Worm (Caenorhabditis elegans) whole organism, early embryonic: ENCODE measurements around the gene F43C11.8.
"Not testable (repeated sequence)": the region's sequence is repeated elsewhere in the genome, so short reads cannot be mapped to it uniquely, and the experiment has no call there.

Source experiments
- B0310.2 ChIP-seq: sonication (generic microtip); optimal IDR thresholded peaks from 2 replicates; lab custom pipeline; 2016; ENCODE audit warnings: mild to moderate bottlenecking, missing genetic modification characterization, missing compliant biosample characterization
- F13C5.2 ChIP-seq: sonication (generic microtip); optimal IDR thresholded peaks from 2 replicates; lab custom pipeline; 2017; ENCODE audit warnings: mild to moderate bottlenecking, missing genetic modification characterization, inconsistent platforms, missing compliant biosample characterization
- aly-1 ChIP-seq: sonication (generic microtip); optimal IDR thresholded peaks from 2 replicates; lab custom pipeline; 2016; ENCODE audit warnings: missing genetic modification characterization, missing compliant biosample characterization
- ama-1 ChIP-seq: fragments of 150-350 bp; optimal IDR thresholded peaks from 2 replicates; lab custom pipeline; 2014
- ceh-13 ChIP-seq: fragments of 200-800 bp; sonication (Bioruptor generic); optimal IDR thresholded peaks from 2 replicates; lab custom pipeline; 2018; ENCODE audit warnings: mild to moderate bottlenecking, missing genetic modification characterization, missing compliant biosample characterization
- ceh-36 ChIP-seq: sonication (generic microtip); optimal IDR thresholded peaks from 2 replicates; lab custom pipeline; 2016; ENCODE audit warnings: missing genetic modification characterization, inconsistent platforms, missing compliant biosample characterization
- ets-7 ChIP-seq: sonication (generic microtip); optimal IDR thresholded peaks from 2 replicates; lab custom pipeline; 2016; ENCODE audit warnings: missing genotype, missing genetic modification characterization, missing compliant biosample characterization
- flt-1 ChIP-seq: fragments of 200-800 bp; sonication (Bioruptor generic); IDR thresholded peaks from 2 replicates; pipeline ENCODE4 v1.3.6; 2022; ENCODE audit warnings: missing genetic modification characterization, missing compliant biosample characterization
- hmbx-1 ChIP-seq: sonication (generic microtip); optimal IDR thresholded peaks from 2 replicates; lab custom pipeline; 2016; ENCODE audit warnings: mild to moderate bottlenecking, missing genetic modification characterization, missing compliant biosample characterization
- hmg-4 ChIP-seq: fragments of 200-800 bp; sonication (Bioruptor generic); optimal IDR thresholded peaks from 2 replicates; lab custom pipeline; 2018; ENCODE audit warnings: mild to moderate bottlenecking, missing genetic modification characterization, missing compliant biosample characterization
- hnd-1 ChIP-seq: sonication (generic microtip); optimal IDR thresholded peaks from 2 replicates; lab custom pipeline; 2016; ENCODE audit warnings: missing genetic modification characterization, missing compliant biosample characterization
- pes-1 ChIP-seq: fragments of 200-800 bp; sonication (Bioruptor generic); IDR thresholded peaks from 2 replicates; pipeline ENCODE4 v1.3.6; 2022; ENCODE audit warnings: missing genetic modification reagents, missing genetic modification characterization, missing compliant biosample characterization
- scrt-1 ChIP-seq: fragments of 200-800 bp; sonication (Bioruptor generic); IDR thresholded peaks from 2 replicates; pipeline ENCODE4 v1.3.6; 2022; ENCODE audit warnings: missing genetic modification characterization, missing compliant biosample characterization
- sea-1 ChIP-seq: fragments of 200-800 bp; sonication (Bioruptor generic); conservative IDR thresholded peaks from 2 replicates; pipeline ENCODE4 v1.3.6; 2022; ENCODE audit warnings: missing genetic modification characterization, missing compliant biosample characterization
- tbx-11 ChIP-seq: fragments of 200-800 bp; sonication (Bioruptor generic); IDR thresholded peaks from 2 replicates; pipeline ENCODE4 v1.3.6; 2022; ENCODE audit warnings: missing genetic modification characterization, missing compliant biosample characterization
- tbx-37 ChIP-seq: fragments of 200-800 bp; sonication (Bioruptor generic); conservative IDR thresholded peaks from 2 replicates; pipeline ENCODE4 v1.3.6; 2022; ENCODE audit warnings: missing genetic modification reagents, missing genetic modification characterization, missing compliant biosample characterization
- tra-4 ChIP-seq: sonication (generic microtip); optimal IDR thresholded peaks from 2 replicates; lab custom pipeline; 2017; ENCODE audit warnings: missing genetic modification characterization, missing compliant biosample characterization

The F43C11.8 gene

DNA sequence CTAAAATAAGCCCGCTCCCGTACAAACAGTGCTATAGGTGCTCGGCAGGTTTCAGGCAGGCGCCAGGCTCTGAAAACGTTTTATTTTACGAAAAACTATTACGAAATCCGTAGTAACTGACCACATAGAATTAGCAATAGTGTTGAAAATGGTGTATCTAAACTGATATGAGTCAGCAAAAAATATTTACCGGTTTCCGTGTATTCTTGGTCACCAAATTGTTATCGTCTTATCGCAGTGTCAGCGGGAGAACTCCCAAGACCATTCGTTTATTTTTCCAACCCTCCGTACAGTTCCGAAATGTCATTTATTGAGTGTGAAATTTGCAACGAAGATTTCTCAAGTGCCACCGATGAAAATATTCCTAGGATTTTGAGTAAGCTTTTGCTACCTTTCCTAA is at the start of gene F43C11.8:
F43C11.8 (plus strand) TSS at position 301 of the 400 bp plus-strand sequence.
- TF ChIP-seq tra-4 (tag; lab: Kevin White, UChicago) (no peak), flt-1 (no peak), ama-1 (no peak), aly-1 (tag; lab: Kevin White, UChicago) (no peak), tbx-37 (GFP tag; lab: Robert Waterston, UW) (no peak), ets-7 (no peak), F13C5.2 (tag; lab: Kevin White, UChicago) (no peak), sea-1 (GFP tag; lab: Robert Waterston, UW) (no peak), pes-1 (GFP tag; lab: Robert Waterston, UW) (no peak), hmg-4 (GFP tag; lab: Kevin White, UChicago) (no peak), tbx-11 (GFP tag; lab: Robert Waterston, UW) (no peak), ceh-36 (tag; lab: Kevin White, UChicago) (no peak), ceh-13 (GFP tag; lab: Kevin White, UChicago) (no peak)

ce11 chrII:2282599-2282998 is 49.7 kb upstream of the F43C11.8 start, which contains the start of gene K09F6.9:
Gene K09F6.9, minus strand, starts transcription at chrII:2282699.
- not testable (repeated sequence) for TF ChIP-seq F13C5.2 (tag; lab: Kevin White, UChicago); ceh-36 (tag; lab: Kevin White, UChicago); tbx-11 (GFP tag; lab: Robert Waterston, UW)

- no peak for TF ChIP-seq pes-1 (GFP tag; lab: Robert Waterston, UW)
Measured at ce11 chrII:2284703-2285102, 47.6 kb upstream of the F43C11.8 start.

DNA sequence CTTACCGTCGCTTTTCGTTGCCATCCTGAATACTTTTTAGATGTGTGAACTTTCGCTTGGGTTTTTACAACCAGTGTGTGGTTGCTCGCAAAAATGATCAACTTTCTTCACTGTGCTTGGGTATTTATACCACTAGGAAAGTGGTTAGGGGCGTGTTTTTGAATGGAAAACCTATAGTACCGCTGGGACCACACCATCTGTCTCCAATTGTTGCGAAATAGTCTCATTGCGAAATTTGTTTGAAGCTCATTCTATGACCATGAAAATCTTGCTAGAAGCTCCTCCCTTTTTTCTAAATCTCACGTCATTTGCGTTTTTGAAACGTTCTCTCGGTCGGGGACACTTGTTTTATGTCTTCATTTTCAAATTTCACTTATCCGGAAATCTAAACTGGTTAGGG is 43.5 kb upstream of the F43C11.8 start, which contains the start of the genes K09F6.10 and K09F6.13:
K09F6.10 (minus strand) TSS at position 86 of the 400 bp plus-strand sequence.
K09F6.13 (plus strand) TSS at position 317 of the 400 bp plus-strand sequence.
- TF ChIP-seq pes-1 (GFP tag; lab: Robert Waterston, UW) (no peak), F13C5.2 (tag; lab: Kevin White, UChicago) (no peak), tbx-37 (GFP tag; lab: Robert Waterston, UW) (no peak), B0310.2 (tag; lab: Kevin White, UChicago) (no peak), tra-4 (tag; lab: Kevin White, UChicago) (no peak), hmg-4 (GFP tag; lab: Kevin White, UChicago) (no peak), sea-1 (GFP tag; lab: Robert Waterston, UW) (no peak), ama-1 (no peak), ceh-13 (GFP tag; lab: Kevin White, UChicago) (no peak), scrt-1 (GFP tag; lab: Robert Waterston, UW) (no peak), hmbx-1 (tag; lab: Kevin White, UChicago) (no peak), ceh-36 (tag; lab: Kevin White, UChicago) (no peak), aly-1 (tag; lab: Kevin White, UChicago) (no peak), hnd-1 (tag; lab: Kevin White, UChicago) (no peak), flt-1 (no peak), ets-7 (no peak), tbx-11 (GFP tag; lab: Robert Waterston, UW) (no peak)

- TF ChIP-seq hmbx-1 (tag; lab: Kevin White, UChicago) = no peak
- TF ChIP-seq scrt-1 (GFP tag; lab: Robert Waterston, UW) = no peak
- TF ChIP-seq tbx-11 (GFP tag; lab: Robert Waterston, UW) = no peak
- no peak for TF ChIP-seq flt-1
- TF ChIP-seq tra-4 (tag; lab: Kevin White, UChicago) = no peak
- no peak for TF ChIP-seq pes-1 (GFP tag; lab: Robert Waterston, UW)
- no peak for TF ChIP-seq ceh-36 (tag; lab: Kevin White, UChicago)
- TF ChIP-seq ets-7 = no peak
- no peak for TF ChIP-seq sea-1 (GFP tag; lab: Robert Waterston, UW)
- no peak for TF ChIP-seq B0310.2 (tag; lab: Kevin White, UChicago)
- no peak for TF ChIP-seq hmg-4 (GFP tag; lab: Kevin White, UChicago)
- TF ChIP-seq tbx-37 (GFP tag; lab: Robert Waterston, UW) = no peak
Measured at ce11 chrII:2289441-2289840, 42.9 kb upstream of the F43C11.8 start.

ce11 chrII:2292027-2292426 is 40.3 kb upstream of the F43C11.8 start, which contains the start of gene K09F6.7:
Gene K09F6.7, minus strand, starts transcription at chrII:2292127.
- no peak for TF ChIP-seq hnd-1 (tag; lab: Kevin White, UChicago)
- TF ChIP-seq tbx-37 (GFP tag; lab: Robert Waterston, UW) = no peak
- no peak for TF ChIP-seq ama-1
- TF ChIP-seq B0310.2 (tag; lab: Kevin White, UChicago) = no peak

DNA sequence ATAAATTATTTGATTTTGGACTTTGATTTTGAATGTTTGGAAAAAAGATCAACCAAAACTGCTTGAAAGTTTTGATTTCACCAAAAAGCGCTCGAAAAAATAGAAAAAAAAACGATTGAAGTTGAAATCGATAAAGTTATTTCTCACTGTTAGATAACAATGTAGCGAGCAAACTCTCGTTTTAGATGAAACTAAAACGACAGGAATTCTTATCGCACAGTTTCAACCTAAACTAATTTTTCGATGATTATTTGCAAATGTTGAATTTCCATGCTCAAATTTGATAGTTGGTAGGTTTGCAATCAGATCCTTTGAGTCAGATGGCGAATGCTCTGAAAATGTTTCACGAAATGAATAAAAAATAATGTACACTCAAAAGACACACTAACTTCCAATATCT is 39.8 kb upstream of the F43C11.8 start:
- TF ChIP-seq aly-1 (tag; lab: Kevin White, UChicago) = no peak
- no peak for TF ChIP-seq ceh-13 (GFP tag; lab: Kevin White, UChicago)
- TF ChIP-seq tbx-37 (GFP tag; lab: Robert Waterston, UW) = no peak
- no peak for TF ChIP-seq hmg-4 (GFP tag; lab: Kevin White, UChicago)
- TF ChIP-seq hnd-1 (tag; lab: Kevin White, UChicago) = no peak
- TF ChIP-seq ceh-36 (tag; lab: Kevin White, UChicago) = no peak
- no peak for TF ChIP-seq flt-1
- no peak for TF ChIP-seq hmbx-1 (tag; lab: Kevin White, UChicago)
- TF ChIP-seq F13C5.2 (tag; lab: Kevin White, UChicago) = no peak

DNA sequence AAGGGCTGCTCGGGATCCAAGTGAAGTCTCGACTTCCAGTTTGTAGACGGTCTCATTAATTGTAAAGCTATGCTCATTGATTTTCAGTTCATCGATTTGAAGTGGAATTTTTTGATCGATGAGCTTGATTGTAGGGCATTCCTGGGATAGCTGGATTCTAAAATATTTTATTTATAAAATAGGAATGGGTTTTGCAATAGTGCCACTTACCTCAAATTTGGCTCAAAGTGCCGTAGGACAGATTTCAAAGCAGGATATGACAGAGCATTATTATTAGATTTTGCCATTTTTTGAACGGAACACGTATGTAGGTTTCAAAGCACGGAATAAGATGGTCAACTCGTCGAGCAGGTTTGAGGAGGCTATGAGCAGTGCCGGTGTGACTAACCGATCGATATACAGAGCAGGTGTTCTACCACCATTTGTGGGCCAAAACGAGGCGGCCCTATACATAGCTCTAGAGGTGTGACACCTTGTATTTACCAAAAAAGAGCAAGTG is 36.5 kb upstream of the F43C11.8 start, which contains the start of gene fbxc-25:
fbxc-25 (minus strand) TSS at position 449 of the 499 bp plus-strand sequence.
- TF ChIP-seq sea-1 (GFP tag; lab: Robert Waterston, UW) (no peak), pes-1 (GFP tag; lab: Robert Waterston, UW) (no peak), hmbx-1 (tag; lab: Kevin White, UChicago) (no peak)
